Fruit fly (Drosophila melanogaster) S2 (cell line): Measurements from ENCODE around the gene CG12643.

Source experiments
- CG8478 ChIP-seq: fragments of >200 bp; optimal IDR thresholded peaks from 2 replicates; lab custom pipeline; 2018
- CTCF ChIP-seq, 2 experiments: fragments of >200 bp; optimal IDR thresholded peaks; 2 replicates each; lab custom pipeline; 2018

Gene CG12643

DNA sequence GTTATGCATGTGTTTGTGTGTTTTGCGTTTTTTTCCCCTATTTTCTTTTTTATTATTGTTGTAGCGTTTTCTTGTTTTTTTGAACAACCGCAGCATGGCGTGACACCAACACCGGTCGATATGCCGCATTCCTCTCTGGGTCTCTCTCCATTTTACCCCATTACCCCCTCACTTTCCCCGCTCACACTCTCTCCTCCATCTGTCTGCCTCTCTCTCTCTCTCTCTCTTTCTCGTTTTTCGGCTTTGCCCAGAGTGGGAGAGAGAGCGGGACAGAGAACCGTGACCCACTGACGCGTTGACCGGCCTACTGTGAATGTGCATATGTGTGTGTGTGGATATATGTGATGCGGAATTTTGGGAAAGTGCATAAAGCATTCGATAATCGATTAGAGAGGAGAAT lies 17.7 kb downstream of the CG12643 start:
- TF ChIP-seq CTCF (optimal IDR thresholded peaks at IDR 0.05; lab: Kevin White, UChicago) (no peak), CG8478 (lab: Kevin White, UChicago) (no peak)

DNA sequence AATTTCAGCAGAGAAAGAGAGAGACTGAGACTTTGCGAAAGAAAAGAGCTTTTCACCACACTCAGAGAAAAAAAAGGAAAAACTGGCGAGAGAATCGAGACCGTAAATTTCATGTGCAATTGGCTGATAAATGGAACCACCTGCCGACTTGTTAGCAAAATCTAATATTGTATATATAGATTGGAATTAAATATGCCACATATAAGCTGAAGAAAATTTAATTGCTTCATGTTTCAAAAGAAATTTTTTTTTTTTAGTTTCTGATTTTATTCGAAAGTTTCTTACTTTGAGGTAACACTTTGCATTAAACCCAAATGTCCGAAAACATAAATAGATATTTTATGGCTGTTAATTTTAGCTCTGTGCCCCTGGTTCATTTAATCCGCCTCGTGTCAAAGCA lies 20.3 kb downstream of the CG12643 start:
- no peak for TF ChIP-seq CTCF (optimal IDR thresholded peaks at IDR 0.05; lab: Kevin White, UChicago)
- no peak for TF ChIP-seq CG8478 (lab: Kevin White, UChicago)

DNA sequence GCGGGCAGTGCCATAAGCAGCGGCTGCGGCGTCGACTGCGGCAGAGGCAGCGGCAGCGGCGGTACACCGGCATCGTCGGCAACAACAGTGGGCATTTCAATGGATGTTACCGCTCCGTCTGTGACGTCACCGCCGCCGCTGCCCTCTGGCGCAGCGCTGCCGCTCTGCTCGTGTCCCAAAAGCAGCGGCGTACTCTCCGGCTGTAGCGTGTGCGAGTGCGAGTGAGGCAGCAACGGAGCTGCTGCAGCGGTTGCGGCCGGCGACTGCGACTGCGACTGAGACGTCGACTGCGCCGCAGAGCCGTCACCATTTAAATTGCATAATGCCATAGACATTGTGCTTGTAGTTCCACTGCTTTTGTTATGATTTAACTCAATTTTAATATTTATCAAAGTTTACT lies 21.5 kb downstream of the CG12643 start:
- no peak for TF ChIP-seq CTCF (optimal IDR thresholded peaks at IDR 0.05; lab: Kevin White, UChicago)
- no peak for TF ChIP-seq CG8478 (lab: Kevin White, UChicago)

DNA sequence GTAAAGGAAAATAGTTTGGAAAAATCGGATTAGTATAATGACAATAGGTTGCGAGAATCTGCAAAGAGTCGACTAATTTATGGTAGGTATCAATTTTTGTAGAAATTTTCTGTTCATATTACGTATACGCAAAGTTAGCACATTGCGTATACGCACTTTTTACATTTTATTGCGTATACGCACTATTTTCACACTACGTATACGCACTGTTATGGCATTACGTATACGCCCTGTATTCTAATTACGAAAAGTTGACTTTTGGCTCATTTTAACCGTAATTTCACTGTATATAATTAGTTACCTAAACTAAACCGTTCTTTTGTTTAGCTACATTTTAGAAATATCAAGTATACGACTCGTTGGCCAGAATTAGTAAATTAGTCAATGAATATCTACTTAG lies 22.2 kb downstream of the CG12643 start:
- TF ChIP-seq CTCF (optimal IDR thresholded peaks at IDR 0.05; lab: Kevin White, UChicago) (no peak), CG8478 (lab: Kevin White, UChicago) (no peak)

DNA sequence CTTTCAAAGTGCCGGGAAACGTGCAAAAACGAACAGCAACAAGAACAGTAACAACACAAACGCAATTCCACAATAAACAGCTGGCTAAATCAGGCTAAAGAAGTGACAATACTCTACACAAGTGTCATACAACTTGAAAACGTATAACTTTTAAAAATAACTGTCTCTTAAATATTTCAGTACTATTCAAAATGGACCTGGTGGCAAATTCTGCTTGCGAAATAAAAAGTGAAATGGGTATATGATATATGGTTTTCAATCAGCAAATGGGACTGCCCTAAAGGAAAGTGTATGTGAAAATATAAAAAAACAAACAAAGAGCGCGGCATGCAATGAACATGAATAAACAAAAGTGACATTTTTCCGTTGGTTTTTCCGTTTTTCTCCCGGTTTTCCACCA lies 23.1 kb downstream of the CG12643 start:
- no peak for TF ChIP-seq CG8478 (lab: Kevin White, UChicago)
- no peak for TF ChIP-seq CTCF (optimal IDR thresholded peaks at IDR 0.05; lab: Kevin White, UChicago)

DNA sequence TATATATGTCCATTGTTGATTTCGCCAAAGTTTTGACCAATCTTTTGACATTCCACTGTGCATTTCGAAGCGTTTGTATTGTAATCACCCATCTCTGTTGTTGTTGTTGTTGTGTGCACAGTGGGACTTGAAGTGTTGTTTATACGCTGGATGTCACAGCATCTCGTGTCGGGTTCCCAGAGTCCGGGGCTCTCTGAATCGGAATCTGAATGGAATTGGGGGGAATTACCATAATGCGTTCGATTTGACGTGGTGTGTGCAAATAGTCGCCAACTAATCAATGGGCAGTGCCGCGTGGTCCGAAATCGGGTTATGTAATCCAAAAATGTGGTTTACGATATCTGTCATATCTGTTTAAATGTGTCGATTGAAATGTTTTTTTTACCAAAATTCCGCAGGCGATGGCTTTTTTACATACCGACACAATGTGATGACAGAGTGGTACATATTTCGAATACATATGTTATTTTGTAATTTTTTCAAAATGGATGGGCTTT lies 31.0 kb downstream of the CG12643 start:
- TF ChIP-seq CTCF (optimal IDR thresholded peaks at IDR 0.05; lab: Kevin White, UChicago), result no peak
- TF ChIP-seq CG8478 (lab: Kevin White, UChicago), result no peak

DNA sequence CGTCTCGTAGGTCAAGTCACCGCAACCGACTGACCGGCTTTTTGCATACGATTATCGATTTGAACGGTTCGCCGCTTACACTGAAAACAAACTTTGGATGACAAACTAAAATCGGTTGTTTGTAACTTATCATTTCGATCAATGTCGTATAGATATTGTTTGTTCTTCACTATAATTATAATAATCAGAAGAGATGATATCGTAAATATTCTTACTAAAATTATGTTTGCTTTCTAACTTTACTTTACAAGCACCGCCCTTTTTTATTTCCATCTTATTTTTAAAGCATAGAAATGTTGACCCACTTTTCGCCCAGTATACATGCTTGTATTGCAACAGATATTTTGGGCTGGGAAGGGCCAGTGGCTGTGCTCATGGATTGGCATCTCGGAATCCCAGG lies 32.0 kb downstream of the CG12643 start, which contains the start of gene CG2961:
Gene CG2961, minus strand, starts transcription at position 16 of the 400 bp plus-strand sequence.
- TF ChIP-seq CTCF (optimal IDR thresholded peaks at IDR 0.05; lab: Kevin White, UChicago), result no peak

DNA sequence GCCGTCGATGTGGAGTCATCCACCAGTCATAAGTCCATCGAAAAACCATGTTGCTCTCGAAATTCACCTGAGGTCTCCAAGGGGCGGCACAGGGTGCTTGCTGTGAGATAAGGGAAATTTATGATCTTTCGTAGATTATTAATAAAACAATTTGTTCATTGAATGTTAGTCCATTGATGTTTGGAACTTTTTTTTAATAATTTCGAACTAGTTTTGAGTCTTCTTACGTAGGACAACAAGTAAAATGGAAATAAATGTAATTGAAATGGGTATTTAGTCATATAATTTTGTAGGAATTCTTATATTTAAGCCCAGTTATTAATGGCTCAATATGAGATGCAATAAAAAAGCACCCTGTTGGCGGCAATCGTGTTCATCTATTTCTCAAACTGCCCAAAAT lies 32.6 kb downstream of the CG12643 start:
- TF ChIP-seq CTCF (optimal IDR thresholded peaks at IDR 0.05; lab: Kevin White, UChicago) (no peak), CG8478 (lab: Kevin White, UChicago) (no peak)

DNA sequence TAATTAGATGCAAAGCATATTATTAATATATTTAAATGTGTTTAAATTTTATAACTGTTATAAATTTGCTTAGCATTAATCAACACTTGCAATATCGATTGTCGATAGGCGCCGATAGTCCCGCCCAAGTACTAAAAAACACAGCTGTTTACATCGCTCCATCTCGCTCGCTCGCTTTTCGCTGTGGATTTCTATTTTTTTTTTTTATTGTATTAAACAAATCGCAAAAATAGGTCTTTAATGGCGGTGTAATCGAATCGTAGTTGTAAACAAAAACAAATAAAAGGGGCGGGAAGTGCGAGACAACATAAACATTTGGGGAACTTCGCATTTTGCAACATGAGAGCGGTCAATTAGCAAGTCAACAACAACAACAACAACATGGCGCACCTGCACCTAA lies 45.1 kb downstream of the CG12643 start, which contains the start of gene CG34408:
Gene CG34408, plus strand, starts transcription at position 156 of the 400 bp plus-strand sequence.
- TF ChIP-seq CTCF (optimal IDR thresholded peaks at IDR 0.05; lab: Kevin White, UChicago), result no peak
- no peak for TF ChIP-seq CG8478 (lab: Kevin White, UChicago)

DNA sequence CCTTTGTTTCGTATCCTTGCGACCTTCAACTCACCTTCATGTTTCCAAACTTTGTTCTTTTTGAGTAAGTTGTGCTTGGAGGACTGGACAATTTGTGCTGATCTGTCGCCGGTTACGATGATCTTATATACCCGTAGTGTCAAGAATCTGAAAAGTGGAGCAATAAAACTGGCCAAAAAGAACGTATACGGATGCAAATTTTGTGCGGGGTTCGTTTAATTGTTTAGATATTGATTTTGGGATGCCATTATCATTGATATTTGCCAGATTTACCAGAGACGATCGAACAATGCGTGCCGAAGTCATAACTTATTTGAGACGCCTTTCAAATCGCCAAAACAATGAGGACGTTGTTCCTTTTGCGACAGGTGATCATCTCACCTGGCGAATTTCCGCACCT lies 46.0 kb downstream of the CG12643 start, which contains the start of gene CG15308:
Gene CG15308, minus strand, starts transcription at position 101 of the 400 bp plus-strand sequence.
- TF ChIP-seq CG8478 (lab: Kevin White, UChicago) (no peak), CTCF (optimal IDR thresholded peaks at IDR 0.05; lab: Kevin White, UChicago) (no peak)

DNA sequence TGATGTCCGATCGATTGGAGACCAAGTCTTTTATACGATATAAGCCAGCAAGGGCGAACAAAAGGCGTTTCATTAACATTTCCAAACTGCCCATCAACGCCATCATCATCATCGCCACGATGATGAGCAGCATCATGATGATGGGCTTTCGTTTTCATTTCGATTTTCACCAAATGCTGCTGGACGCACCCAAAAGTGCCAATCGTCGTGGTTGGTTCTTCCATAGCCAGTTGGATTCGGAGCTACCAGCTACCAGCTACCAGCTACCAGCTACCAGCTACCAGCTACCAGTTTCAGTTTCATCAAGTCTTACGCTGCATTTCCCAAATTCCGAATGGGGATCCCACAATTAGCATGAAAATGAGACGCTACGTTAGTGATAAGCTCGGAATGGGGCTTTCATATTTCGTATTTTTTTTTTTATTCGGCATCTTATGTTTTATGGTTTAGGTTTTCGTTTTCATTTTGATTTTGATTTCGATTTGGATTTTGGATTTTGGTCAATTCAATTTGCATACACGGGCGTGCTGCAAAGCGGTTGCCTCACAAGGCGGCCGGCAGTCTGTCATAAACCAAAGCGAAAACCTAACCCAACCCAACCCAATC lies 48.3 kb downstream of the CG12643 start, which contains the start of gene CG2962:
Gene CG2962, minus strand, starts transcription at position 9 of the 606 bp plus-strand sequence.
- TF ChIP-seq CG8478 (lab: Kevin White, UChicago), result no peak
- TF ChIP-seq CTCF (optimal IDR thresholded peaks at IDR 0.05; lab: Kevin White, UChicago), result no peak
